Worm (Caenorhabditis elegans): Measurements from ENCODE around the gene F59E12.6.
A peak's percentile ranks its signal among the peaks of the same experiment; 100 is the strongest.

- TF ChIP-seq him-1 (tag; optimal IDR thresholded peaks at IDR 0.05) (no peak), W03F9.2 (tag; optimal IDR thresholded peaks at IDR 0.05) (peak; percentile 74), dao-5 (tag; optimal IDR thresholded peaks at IDR 0.05) (no peak)
Measured at ce11 chrII:5649236-5650004, 18.7 kb upstream of the F59E12.6 start, which contains the start of the genes sam-4, F59E12.17 and zyg-1.

All from whole organism, L4/young adult.